Worm (Caenorhabditis elegans): ENCODE measurements around the gene lpr-7.

Gene lpr-7

DNA sequence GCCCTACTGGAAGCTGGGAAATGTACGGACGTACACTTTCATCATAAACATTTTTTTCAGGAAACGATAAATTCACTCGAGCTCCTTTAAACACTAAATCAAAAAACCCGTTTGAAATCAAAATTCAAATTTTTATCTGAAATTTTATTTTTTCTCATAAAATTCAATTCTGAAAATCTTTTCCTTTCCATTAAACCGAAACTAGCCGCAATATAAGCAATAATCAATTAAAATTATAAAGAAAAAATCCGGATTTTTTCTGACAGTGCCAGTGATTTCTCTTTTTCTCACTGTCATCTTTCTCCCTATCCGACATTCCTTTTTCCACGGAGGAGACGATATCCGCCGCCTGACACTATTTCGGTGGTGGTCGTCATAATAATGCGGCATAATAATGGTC lies at the start of gene lpr-7:
Gene lpr-7, plus strand, starts transcription at position 301 of the 400 bp plus-strand sequence.
- TF ChIP-seq hpl-2 (GFP tag; optimal IDR thresholded peaks at IDR 0.05) (no peak), nhr-11 (tag; optimal IDR thresholded peaks at IDR 0.05) (no peak), blmp-1 (tag; optimal IDR thresholded peaks at IDR 0.05) (no peak)

DNA sequence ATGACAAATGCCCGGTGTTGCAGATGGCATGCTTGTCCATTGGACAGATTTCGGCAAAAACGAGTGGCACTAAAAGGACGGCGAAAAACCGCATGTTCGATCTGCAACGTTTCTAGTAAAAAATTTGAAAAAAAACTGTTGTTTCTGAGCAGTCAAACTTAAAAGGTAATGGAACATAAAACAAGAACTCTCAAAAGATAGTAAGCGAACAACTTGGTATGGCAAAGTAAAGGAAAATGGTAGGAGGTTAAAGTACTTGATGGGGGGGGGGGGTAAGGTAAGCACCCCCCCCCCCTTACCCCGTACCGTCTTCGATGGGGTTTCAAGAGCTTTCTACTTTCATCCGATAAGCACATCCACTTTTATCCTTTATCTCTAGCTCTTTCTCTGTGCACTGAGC lies 47.6 kb upstream of the lpr-7 start, which contains the start of gene F13C5.5:
Gene F13C5.5, minus strand, starts transcription at position 101 of the 400 bp plus-strand sequence.
- TF ChIP-seq nhr-77 (tag; optimal IDR thresholded peaks at IDR 0.05) (peak; percentile 1), pag-3 (tag; optimal IDR thresholded peaks at IDR 0.05; ENCODE audit: borderline replicate concordance, insufficient read depth) (no peak)

DNA sequence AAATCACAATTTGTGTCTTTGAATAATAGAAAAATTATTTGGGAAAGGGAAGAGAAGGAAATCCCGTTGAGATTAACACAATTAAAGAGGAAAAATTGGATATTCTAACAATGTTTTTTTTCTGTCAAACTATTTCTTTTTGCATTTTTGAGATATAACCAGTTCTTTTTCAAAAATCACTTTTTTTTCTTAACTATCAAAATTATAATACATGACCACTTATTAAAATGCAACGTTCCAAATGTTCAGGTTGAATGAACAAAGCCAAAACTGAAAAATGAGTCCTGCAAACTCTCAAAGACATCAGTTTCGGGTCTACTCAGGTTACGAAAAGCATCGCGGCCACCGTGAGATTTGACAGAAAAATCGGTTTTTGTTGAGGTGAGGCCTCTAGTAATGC lies 46.4 kb upstream of the lpr-7 start:
- TF ChIP-seq snpc-4 (tag; optimal IDR thresholded peaks at IDR 0.05) (no peak), tbx-2 (tag; optimal IDR thresholded peaks at IDR 0.05) (no peak), unc-86 (tag; optimal IDR thresholded peaks at IDR 0.05) (no peak), ztf-11 (tag; optimal IDR thresholded peaks at IDR 0.05) (no peak), unc-130 (tag; optimal IDR thresholded peaks at IDR 0.05) (no peak), mdl-1 (tag; optimal IDR thresholded peaks at IDR 0.05) (no peak), tlp-1 (tag; optimal IDR thresholded peaks at IDR 0.05) (no peak), hpl-2 (GFP tag; optimal IDR thresholded peaks at IDR 0.05) (no peak), fkh-10 (GFP tag; optimal IDR thresholded peaks at IDR 0.05) (no peak), nhr-76 (tag; optimal IDR thresholded peaks at IDR 0.05) (no peak), sox-4 (tag; optimal IDR thresholded peaks at IDR 0.05) (no peak), nhr-20 (tag; optimal IDR thresholded peaks at IDR 0.05) (no peak), hlh-17 (GFP tag; optimal IDR thresholded peaks at IDR 0.05; ENCODE audit: borderline replicate concordance) (no peak), nhr-28 (tag; optimal IDR thresholded peaks at IDR 0.05) (no peak), pqm-1 (tag; optimal IDR thresholded peaks at IDR 0.05) (no peak), lin-13 (GFP tag; optimal IDR thresholded peaks at IDR 0.05) (no peak), lin-15B (tag; optimal IDR thresholded peaks at IDR 0.05) (no peak), skn-1 (tag; optimal IDR thresholded peaks at IDR 0.05) (no peak)

DNA sequence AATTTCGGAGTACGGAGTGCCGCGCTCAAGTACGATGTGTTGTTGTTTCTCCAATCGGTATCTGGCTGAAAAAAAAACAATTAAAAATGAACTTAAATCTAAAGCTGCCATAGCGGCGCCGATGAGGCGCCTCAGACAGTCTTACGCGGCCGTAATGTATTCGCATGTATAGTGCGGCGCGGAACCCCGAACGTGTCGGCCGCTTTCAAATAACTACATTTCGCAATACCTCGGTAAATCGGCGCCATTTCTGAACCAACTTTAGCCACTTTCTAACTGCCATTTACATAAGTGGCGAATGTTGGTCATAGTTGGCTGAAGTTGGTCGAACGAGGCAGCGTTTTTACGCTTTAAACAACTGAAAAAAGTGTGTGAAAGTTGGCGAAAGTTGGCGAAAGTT lies 43.2 kb upstream of the lpr-7 start:
- TF ChIP-seq nhr-19 (GFP tag; conservative IDR thresholded peaks at IDR 0.05) (no peak), snpc-4 (tag; optimal IDR thresholded peaks at IDR 0.05) (peak; percentile 58)

DNA sequence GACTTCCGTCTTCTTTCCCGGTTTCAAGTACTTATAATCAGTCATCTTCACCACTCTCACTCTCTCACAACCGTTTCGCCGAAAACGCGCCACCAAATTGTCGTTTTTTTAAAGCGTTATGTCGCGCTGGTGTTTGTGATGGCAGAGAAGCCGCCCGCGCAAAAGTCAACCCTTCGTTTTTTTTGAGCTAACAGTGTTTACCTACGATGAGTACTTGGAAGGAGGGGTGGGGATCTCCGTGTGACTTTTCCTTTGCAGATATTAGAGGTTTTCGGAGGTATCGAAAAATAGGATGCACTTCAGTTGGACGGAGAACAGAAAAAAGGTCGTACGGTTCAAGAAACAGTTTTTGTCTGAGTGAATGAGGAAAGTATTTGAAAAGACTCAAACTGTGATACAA lies 38.3 kb upstream of the lpr-7 start:
- no peak for TF ChIP-seq efl-3 (GFP tag; optimal IDR thresholded peaks at IDR 0.05)
- peak; percentile 20 for TF ChIP-seq lin-14 (GFP tag; optimal IDR thresholded peaks at IDR 0.05)
- peak; percentile 55 for TF ChIP-seq nhr-77 (tag; optimal IDR thresholded peaks at IDR 0.05)
- TF ChIP-seq zip-4 (GFP tag; optimal IDR thresholded peaks at IDR 0.05) = no peak
- TF ChIP-seq rnt-1 (tag; optimal IDR thresholded peaks at IDR 0.05) = peak; percentile 0
- no peak for TF ChIP-seq pag-3 (tag; optimal IDR thresholded peaks at IDR 0.05; ENCODE audit: borderline replicate concordance, insufficient read depth)
- TF ChIP-seq mep-1 (tag; optimal IDR thresholded peaks at IDR 0.05) = no peak
- peak; percentile 47 for TF ChIP-seq tbx-2 (tag; optimal IDR thresholded peaks at IDR 0.05)
- no peak for TF ChIP-seq snpc-4 (tag; optimal IDR thresholded peaks at IDR 0.05)
- TF ChIP-seq nhr-20 (tag; optimal IDR thresholded peaks at IDR 0.05) = peak; percentile 2
- no peak for TF ChIP-seq F16B12.6 (tag; optimal IDR thresholded peaks at IDR 0.05)

DNA sequence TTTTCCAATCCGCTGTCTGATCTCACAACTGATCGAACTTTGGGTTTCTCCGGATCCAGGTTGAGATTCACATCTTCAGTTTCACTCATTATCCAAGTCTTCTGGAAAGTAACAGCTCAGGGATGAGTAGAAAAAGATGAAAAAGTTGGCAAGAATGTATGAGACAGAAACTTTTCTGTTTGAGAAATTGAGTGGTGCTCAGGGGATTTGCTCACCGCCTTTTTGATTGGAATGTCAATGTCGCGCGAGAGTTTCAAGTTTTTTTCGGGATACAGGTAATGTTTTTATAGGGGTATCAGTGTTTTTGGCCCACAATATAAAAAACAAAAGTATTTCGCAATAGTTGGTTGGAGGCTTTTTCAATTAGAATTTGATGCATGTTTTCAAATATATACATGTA lies 34.8 kb upstream of the lpr-7 start, which contains the start of gene unc-96:
Gene unc-96, minus strand, starts transcription at position 101 of the 400 bp plus-strand sequence.
- TF ChIP-seq zip-4 (GFP tag; optimal IDR thresholded peaks at IDR 0.05) (peak; percentile 35), nhr-47 (tag; optimal IDR thresholded peaks at IDR 0.05) (no peak), nhr-20 (tag; optimal IDR thresholded peaks at IDR 0.05) (no peak), nhr-77 (tag; optimal IDR thresholded peaks at IDR 0.05) (no peak)

DNA sequence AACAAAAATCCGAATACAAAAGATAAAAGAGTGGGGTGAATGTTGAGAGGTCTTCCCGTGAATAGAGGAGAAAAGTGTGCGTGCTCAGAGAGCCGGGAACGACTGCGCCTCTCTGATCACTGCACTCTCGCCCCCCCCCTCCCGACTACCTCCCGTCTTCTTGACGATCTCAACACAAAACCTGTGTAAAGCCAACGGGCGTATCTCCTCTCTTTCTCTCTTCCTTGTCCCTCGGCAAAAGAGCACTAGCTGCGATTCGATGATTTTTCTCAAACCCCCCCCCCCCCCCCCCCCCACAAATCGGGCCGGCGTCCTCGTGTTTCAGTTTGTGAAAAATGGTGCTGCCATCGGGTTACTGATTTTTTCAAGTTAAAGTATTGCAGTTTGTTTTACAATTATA lies 34.3 kb upstream of the lpr-7 start:
- peak; percentile 23 for TF ChIP-seq rnt-1 (tag; optimal IDR thresholded peaks at IDR 0.05)
- TF ChIP-seq nhr-85 (tag) = no peak

All from whole organism, L1 larva.